Fruit fly (Drosophila melanogaster) whole organism, embryonic: ENCODE results near the gene Sgf11.

Source experiments
- Abd-B ChIP-seq: fragments of 200-800 bp; sonication (Bioruptor generic); optimal IDR thresholded peaks from 2 replicates; lab custom pipeline; 2018; ENCODE audit warnings: missing biosample characterization, mild to moderate bottlenecking, missing genetic modification characterization, moderate library complexity
- Atf6 ChIP-seq: fragments of 200-800 bp; sonication (Bioruptor generic); IDR thresholded peaks from 2 replicates; pipeline ENCODE4 v1.3.6; 2022; ENCODE audit warnings: missing biosample characterization, missing genetic modification characterization
- BtbVII ChIP-seq: fragments of 200-800 bp; sonication (Bioruptor generic); optimal IDR thresholded peaks from 3 replicates; lab custom pipeline; 2017; ENCODE audit warnings: missing biosample characterization, mild to moderate bottlenecking, missing genetic modification characterization
- CG10267 ChIP-seq: fragments of 200-800 bp; sonication (Bioruptor generic); optimal IDR thresholded peaks from 2 replicates; lab custom pipeline; 2018; ENCODE audit warnings: missing biosample characterization, mild to moderate bottlenecking, missing genetic modification characterization, moderate library complexity
- CG10959 ChIP-seq: fragments of 200-800 bp; sonication (Bioruptor generic); IDR thresholded peaks from 2 replicates; pipeline ENCODE4 v1.3.6; 2022; ENCODE audit warnings: missing biosample characterization, missing genetic modification characterization
- CG12659 ChIP-seq: fragments of 200-800 bp; sonication (Bioruptor generic); optimal IDR thresholded peaks from 3 replicates; lab custom pipeline; 2017; ENCODE audit warnings: mild to moderate bottlenecking, missing biosample characterization, missing genetic modification reagents, missing genetic modification characterization
- CG13624 ChIP-seq: fragments of 200-800 bp; sonication (Bioruptor generic); optimal IDR thresholded peaks from 2 replicates; lab custom pipeline; 2016; ENCODE audit warnings: missing biosample characterization, missing genetic modification characterization
- CG15479 ChIP-seq: fragments of 200-800 bp; sonication (Bioruptor generic); optimal IDR thresholded peaks from 3 replicates; lab custom pipeline; 2019; ENCODE audit warnings: missing biosample characterization, mild to moderate bottlenecking, missing genetic modification characterization, moderate library complexity
- CG1647 ChIP-seq: fragments of 200-800 bp; sonication (Bioruptor generic); optimal IDR thresholded peaks from 3 replicates; lab custom pipeline; 2016; ENCODE audit warnings: missing biosample characterization, missing genetic modification characterization
- CG17612 ChIP-seq: fragments of 200-800 bp; sonication (Bioruptor generic); IDR thresholded peaks from 2 replicates; pipeline ENCODE4 v1.3.6; 2022; ENCODE audit warnings: missing biosample characterization, missing genetic modification characterization
- CG17829 ChIP-seq: fragments of 200-800 bp; optimal IDR thresholded peaks from 2 replicates; lab custom pipeline; 2019; ENCODE audit warnings: missing biosample characterization, mild to moderate bottlenecking, missing genetic modification characterization, moderate library complexity
- CG18619 ChIP-seq: fragments of 200-800 bp; sonication (Bioruptor generic); optimal IDR thresholded peaks from 3 replicates; lab custom pipeline; 2017; ENCODE audit warnings: missing biosample characterization, mild to moderate bottlenecking, missing genetic modification characterization
- CG2116 ChIP-seq: fragments of 200-800 bp; sonication (Bioruptor generic); optimal IDR thresholded peaks from 3 replicates; lab custom pipeline; 2018; ENCODE audit warnings: missing biosample characterization, mild to moderate bottlenecking, missing genetic modification characterization
- CG2199 ChIP-seq: fragments of 200-800 bp; sonication (Bioruptor generic); IDR thresholded peaks from 3 replicates; pipeline ENCODE4 v1.3.6; 2022; ENCODE audit warnings: missing biosample characterization, missing genetic modification characterization
- CG30431 ChIP-seq: fragments of 200-800 bp; sonication (Bioruptor generic); optimal IDR thresholded peaks from 2 replicates; lab custom pipeline; 2017; ENCODE audit warnings: missing biosample characterization, missing genetic modification characterization
- CG34422 ChIP-seq: fragments of 200-800 bp; sonication (Bioruptor generic); IDR thresholded peaks from 3 replicates; pipeline ENCODE4 v1.3.6; 2022; ENCODE audit warnings: missing biosample characterization, missing genetic modification characterization
- CG3995 ChIP-seq: fragments of 200-800 bp; sonication (Bioruptor generic); optimal IDR thresholded peaks from 3 replicates; lab custom pipeline; 2016; ENCODE audit warnings: missing biosample characterization, missing genetic modification characterization
- CG6689 ChIP-seq: fragments of 200-800 bp; sonication (Bioruptor generic); IDR thresholded peaks from 2 replicates; pipeline ENCODE4 v1.3.6; 2022; ENCODE audit warnings: missing biosample characterization, missing genetic modification characterization
- CG7556 ChIP-seq: fragments of 200-800 bp; sonication (Bioruptor generic); optimal IDR thresholded peaks from 2 replicates; lab custom pipeline; 2017; ENCODE audit warnings: missing biosample characterization, mild to moderate bottlenecking, missing genetic modification characterization
- CG7987 ChIP-seq: fragments of 200-800 bp; sonication (Bioruptor generic); optimal IDR thresholded peaks from 2 replicates; lab custom pipeline; 2018; ENCODE audit warnings: missing biosample characterization, mild to moderate bottlenecking, missing genetic modification characterization, moderate library complexity
- CG9876 ChIP-seq: fragments of 200-800 bp; sonication (Bioruptor generic); optimal IDR thresholded peaks from 2 replicates; lab custom pipeline; 2016; ENCODE audit warnings: missing biosample characterization, missing genetic modification characterization
- CTCF ChIP-seq: fragments of 200-800 bp; sonication (Bioruptor generic); optimal IDR thresholded peaks from 2 replicates; lab custom pipeline; 2017; ENCODE audit warnings: missing biosample characterization, mild to moderate bottlenecking, missing genetic modification characterization, moderate library complexity
- Drgx ChIP-seq: fragments of 200-800 bp; sonication (Bioruptor generic); IDR thresholded peaks from 2 replicates; pipeline ENCODE4 v1.3.6; 2022; ENCODE audit warnings: missing biosample characterization, missing genetic modification characterization
- HmgZ ChIP-seq: fragments of 200-800 bp; sonication (Bioruptor generic); optimal IDR thresholded peaks from 2 replicates; lab custom pipeline; 2018; ENCODE audit warnings: missing biosample characterization, mild to moderate bottlenecking, missing genetic modification characterization
- Hr51 ChIP-seq, 2 experiments: fragments of 200-800 bp; sonication (Bioruptor generic); optimal IDR thresholded peaks; 2 replicates in 1 of 2; 3 replicates in 1 of 2; lab custom pipeline; 2016 to 2018; ENCODE audit warnings: missing biosample characterization in 2 of 2, missing genetic modification characterization in 2 of 2, mild to moderate bottlenecking in 1 of 2, moderate library complexity in 1 of 2
- MESR4 ChIP-seq: fragments of 200-800 bp; sonication (Bioruptor generic); optimal IDR thresholded peaks from 2 replicates; lab custom pipeline; 2018; ENCODE audit warnings: missing biosample characterization, mild to moderate bottlenecking, missing genetic modification characterization, moderate library complexity
- Med ChIP-seq: fragments of 200-800 bp; sonication (Bioruptor generic); peaks from one replicate; lab custom pipeline; 2016; ENCODE audit warnings: missing biosample characterization, missing genetic modification characterization, mild to moderate bottlenecking, inconsistent platforms, moderate library complexity
- Myb ChIP-seq: fragments of 200-800 bp; sonication (Bioruptor generic); optimal IDR thresholded peaks from 2 replicates; lab custom pipeline; 2016; ENCODE audit warnings: missing biosample characterization, missing genetic modification characterization
- Rfx ChIP-seq: fragments of 200-800 bp; sonication (Bioruptor generic); IDR thresholded peaks from 2 replicates; pipeline ENCODE4 v1.3.6; 2022; ENCODE audit warnings: missing biosample characterization, missing genetic modification characterization
- Sry-δ ChIP-seq: fragments of 200-800 bp; sonication (Bioruptor generic); optimal IDR thresholded peaks from 2 replicates; lab custom pipeline; 2016; ENCODE audit warnings: missing biosample characterization, missing genetic modification characterization
- Trl ChIP-seq, 3 experiments: fragments of >200 bp in 2 of 3; fragments of 200-800 bp in 1 of 3; sonication (Bioruptor generic) in 1 of 3; optimal IDR thresholded peaks; 2 replicates in 1 of 3; 3 replicates in 2 of 3; lab custom pipeline; 2016 to 2017; ENCODE audit warnings: missing biosample characterization in 1 of 3, missing genetic modification characterization in 1 of 3
- Xbp1 ChIP-seq: fragments of 200-800 bp; sonication (Bioruptor generic); optimal IDR thresholded peaks from 3 replicates; lab custom pipeline; 2016; ENCODE audit warnings: missing biosample characterization, mild to moderate bottlenecking, missing genetic modification characterization
- aop ChIP-seq: fragments of 200-800 bp; sonication (Bioruptor generic); IDR thresholded peaks from 2 replicates; pipeline ENCODE4 v1.3.6; 2022; ENCODE audit warnings: missing biosample characterization, missing genetic modification characterization
- ci ChIP-seq: fragments of 200-800 bp; sonication (Bioruptor generic); IDR thresholded peaks from 3 replicates; pipeline ENCODE4 v1.3.6; 2022; ENCODE audit warnings: missing biosample characterization, missing genetic modification characterization
- crp ChIP-seq, 2 experiments: fragments of 200-800 bp; sonication (Bioruptor generic); optimal IDR thresholded peaks; 2 replicates in 1 of 2; 3 replicates in 1 of 2; lab custom pipeline; 2017; ENCODE audit warnings: missing biosample characterization in 2 of 2, missing genetic modification characterization in 2 of 2, mild to moderate bottlenecking in 1 of 2, moderate library complexity in 1 of 2
- gcm ChIP-seq: fragments of 200-800 bp; sonication (Bioruptor generic); optimal IDR thresholded peaks from 2 replicates; lab custom pipeline; 2019; ENCODE audit warnings: missing biosample characterization, mild to moderate bottlenecking, missing genetic modification characterization, moderate library complexity
- mam ChIP-seq: fragments of 200-800 bp; sonication (Bioruptor generic); optimal IDR thresholded peaks from 3 replicates; lab custom pipeline; 2016; ENCODE audit warnings: missing biosample characterization, missing genetic modification characterization
- nerfin-1 ChIP-seq: fragments of 200-800 bp; sonication (Bioruptor generic); optimal IDR thresholded peaks from 3 replicates; lab custom pipeline; 2019; ENCODE audit warnings: missing biosample characterization, mild to moderate bottlenecking, missing genetic modification characterization, moderate library complexity
- nerfin-2 ChIP-seq: fragments of 200-800 bp; sonication (Bioruptor generic); IDR thresholded peaks from 2 replicates; pipeline ENCODE4 v1.3.6; 2022; ENCODE audit warnings: missing biosample characterization, missing genetic modification characterization; ENCODE audit not compliant: partially characterized antibody
- nmo ChIP-seq: fragments of 200-800 bp; sonication (Bioruptor generic); optimal IDR thresholded peaks from 2 replicates; lab custom pipeline; 2018; ENCODE audit warnings: missing biosample characterization, mild to moderate bottlenecking, missing genetic modification characterization, moderate library complexity
- pb ChIP-seq: fragments of 200-800 bp; sonication (Bioruptor generic); optimal IDR thresholded peaks from 3 replicates; lab custom pipeline; 2016; ENCODE audit warnings: missing biosample characterization, missing genetic modification characterization
- repo ChIP-seq: fragments of 200-800 bp; sonication (Bioruptor generic); optimal IDR thresholded peaks from 2 replicates; lab custom pipeline; 2016; ENCODE audit warnings: missing biosample characterization, missing genetic modification characterization
- sens ChIP-seq: fragments of 200-800 bp; sonication (Bioruptor generic); peaks from one replicate; lab custom pipeline; 2016; ENCODE audit warnings: missing biosample characterization, missing genetic modification characterization
- sna ChIP-seq: fragments of 200-800 bp; sonication (Bioruptor generic); IDR thresholded peaks from 2 replicates; pipeline ENCODE4 v1.3.6; 2022; ENCODE audit warnings: missing biosample characterization, missing genetic modification characterization; ENCODE audit not compliant: partially characterized antibody
- sr ChIP-seq: fragments of 200-800 bp; sonication (Bioruptor generic); IDR thresholded peaks from 3 replicates; pipeline ENCODE4 v1.3.6; 2022; ENCODE audit warnings: missing biosample characterization, missing genetic modification characterization
- stwl ChIP-seq: fragments of 200-800 bp; sonication (Bioruptor generic); optimal IDR thresholded peaks from 3 replicates; lab custom pipeline; 2018; ENCODE audit warnings: missing biosample characterization, mild to moderate bottlenecking, missing genetic modification characterization, moderate library complexity
- tna ChIP-seq: fragments of 200-800 bp; sonication (Bioruptor generic); IDR thresholded peaks from 2 replicates; pipeline ENCODE4 v1.3.6; 2022; ENCODE audit warnings: missing biosample characterization, missing genetic modification characterization; ENCODE audit not compliant: partially characterized antibody
- trem ChIP-seq: fragments of 200-800 bp; optimal IDR thresholded peaks from 3 replicates; lab custom pipeline; 2019; ENCODE audit warnings: missing biosample characterization, mild to moderate bottlenecking, missing genetic modification characterization, moderate library complexity
- trh ChIP-seq: fragments of 200-800 bp; sonication (Bioruptor generic); optimal IDR thresholded peaks from 2 replicates; lab custom pipeline; 2016; ENCODE audit warnings: missing biosample characterization, missing genetic modification characterization
- twi ChIP-seq: fragments of 200-800 bp; optimal IDR thresholded peaks from 2 replicates; lab custom pipeline; 2019; ENCODE audit warnings: missing biosample characterization, mild to moderate bottlenecking, missing genetic modification characterization, moderate library complexity
- wor ChIP-seq: fragments of 200-800 bp; sonication (Bioruptor generic); IDR thresholded peaks from 2 replicates; pipeline ENCODE4 v1.3.6; 2022; ENCODE audit warnings: missing biosample characterization, missing genetic modification characterization

Sgf11 gene

DNA sequence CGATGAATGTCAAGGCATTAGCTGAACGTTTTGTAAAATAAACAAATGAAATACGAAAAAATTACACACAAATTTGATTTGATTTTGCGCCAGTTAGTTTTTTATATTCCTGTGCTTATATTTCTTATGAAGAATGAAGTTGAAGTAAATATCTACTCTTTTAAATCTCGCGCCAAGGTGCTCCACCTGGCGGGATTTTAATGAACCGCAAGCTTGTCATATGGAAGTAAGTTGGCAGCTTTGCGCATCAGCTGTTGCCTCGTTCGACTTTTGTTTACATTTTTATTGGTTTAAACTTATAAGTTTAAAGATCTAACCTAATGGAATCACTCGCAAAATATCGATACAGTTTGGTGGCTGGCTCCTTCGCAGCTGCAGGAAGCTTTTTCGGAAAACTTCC is 14.5 kb downstream of the Sgf11 start, which contains the start of gene CG42495 (continued):
- TF ChIP-seq nerfin-1 (peak; percentile 30), repo (no peak), Atf6 (peak; percentile 27; the same call in 1 of the 2 replicates), pb (no peak), Med (peak; percentile 66), Xbp1 (peak; percentile 3), trh (GFP tag; lab: Kevin White, UChicago) (no peak), CG9876 (GFP tag; lab: Kevin White, UChicago) (no peak), twi (tag; lab: Kevin White, UChicago) (no peak), Sry-δ (peak; percentile 24), CG10959 (GFP tag; lab: Robert Waterston, UW) (no peak), CG15479 (no peak), CG17612 (no peak), Abd-B (GFP tag; lab: Kevin White, UChicago) (no peak), CTCF (peak; percentile 97), CG17829 (peak; percentile 10), crp (GFP tag; optimal IDR thresholded peaks at IDR 0.05; lab: Kevin White, UChicago) (peak; percentile 93 to 99), Myb (peak; percentile 41), CG1647 (GFP tag; lab: Kevin White, UChicago) (no peak), tna (GFP tag; lab: Robert Waterston, UW) (no peak), CG2199 (GFP tag; lab: Robert Waterston, UW) (0 out of 3 replicates have a peak, but pooled peaks have one; percentile 12), CG6689 (no peak), HmgZ (peak; percentile 18), CG18619 (GFP tag; lab: Kevin White, UChicago) (no peak), stwl (tag; lab: Kevin White, UChicago) (peak; percentile 74), CG7556 (GFP tag; lab: Kevin White, UChicago) (no peak), sens (GFP tag; lab: Kevin White, UChicago) (peak; percentile 82), CG10267 (tag; lab: Kevin White, UChicago) (peak; percentile 15), CG2116 (GFP tag; lab: Kevin White, UChicago) (peak; percentile 28), CG34422 (GFP tag; lab: Robert Waterston, UW) (peak; percentile 13; the same call in 1 of the 3 replicates), trem (tag; lab: Kevin White, UChicago) (peak; percentile 99), sna (GFP tag; lab: Robert Waterston, UW) (0 out of 2 replicates have a peak, but pooled peaks have one; percentile 34), ci (GFP tag; lab: Robert Waterston, UW) (peak; percentile 51; the same call in 1 of the 3 replicates), Rfx (GFP tag; lab: Robert Waterston, UW) (0 out of 2 replicates have a peak, but pooled peaks have one; percentile 44), Hr51 (GFP tag; optimal IDR thresholded peaks at IDR 0.05; lab: Kevin White, UChicago) (no peak), gcm (no peak), sr (GFP tag; lab: Robert Waterston, UW) (no peak), wor (GFP tag; lab: Robert Waterston, UW) (no peak), nmo (no peak), CG12659 (GFP tag; lab: Kevin White, UChicago) (peak; percentile 38), CG13624 (peak; percentile 6), Trl (optimal IDR thresholded peaks at IDR 0.05; lab: Kevin White, UChicago) (no peak), Trl (GFP tag; optimal IDR thresholded peaks at IDR 0.05; lab: Kevin White, UChicago) (no peak), aop (GFP tag; lab: Robert Waterston, UW) (no peak), BtbVII (GFP tag; lab: Kevin White, UChicago) (no peak), CG3995 (GFP tag; lab: Kevin White, UChicago) (no peak), CG7987 (GFP tag; lab: Kevin White, UChicago) (no peak), nerfin-2 (GFP tag; lab: Robert Waterston, UW) (no peak), Drgx (GFP tag; lab: Robert Waterston, UW) (no peak), CG30431 (GFP tag; lab: Kevin White, UChicago) (no peak), mam (no peak), MESR4 (GFP tag; lab: Kevin White, UChicago) (peak; percentile 11)
